Fruit fly (Drosophila melanogaster) whole organism, embryonic: ENCODE measurements around the gene Acn.

ENCODE experiments used
- Antp ChIP-seq: fragments of 200-800 bp; sonication (Bioruptor generic); optimal IDR thresholded peaks from 3 replicates; lab custom pipeline; 2016; ENCODE audit warnings: missing biosample characterization, missing genetic modification characterization
- BEAF-32 ChIP-seq: fragments of 200-800 bp; sonication (Bioruptor generic); optimal IDR thresholded peaks from 3 replicates; lab custom pipeline; 2017; ENCODE audit warnings: missing biosample characterization, missing genetic modification characterization, mild to moderate bottlenecking, moderate library complexity, missing genetic modification reagents
- CG10431 ChIP-seq: fragments of 200-800 bp; sonication (Bioruptor generic); optimal IDR thresholded peaks from 3 replicates; lab custom pipeline; 2018; ENCODE audit warnings: missing biosample characterization, mild to moderate bottlenecking, missing genetic modification characterization
- CG11247 ChIP-seq: fragments of 200-800 bp; sonication (Bioruptor generic); IDR thresholded peaks from 2 replicates; pipeline ENCODE4 v1.3.6; 2022; ENCODE audit warnings: missing biosample characterization, missing genetic modification characterization
- CG11695 ChIP-seq: fragments of 200-800 bp; sonication (Bioruptor generic); IDR thresholded peaks from 3 replicates; pipeline ENCODE4 v1.3.6; 2022; ENCODE audit warnings: missing biosample characterization, missing genetic modification characterization
- CG12104 ChIP-seq: fragments of 200-800 bp; sonication (Bioruptor generic); optimal IDR thresholded peaks from 3 replicates; lab custom pipeline; 2016; ENCODE audit warnings: missing biosample characterization, missing genetic modification characterization
- CG14014 ChIP-seq: fragments of 200-800 bp; sonication (Bioruptor generic); IDR thresholded peaks from 2 replicates; pipeline ENCODE4 v1.3.6; 2022; ENCODE audit warnings: missing biosample characterization, missing genetic modification characterization
- CG14667 ChIP-seq: fragments of 200-800 bp; sonication (Bioruptor generic); IDR thresholded peaks from 2 replicates; pipeline ENCODE4 v1.3.6; 2022; ENCODE audit warnings: missing biosample characterization, missing genetic modification characterization
- CG14965 ChIP-seq: fragments of 200-800 bp; sonication (Bioruptor generic); optimal IDR thresholded peaks from 2 replicates; lab custom pipeline; 2016; ENCODE audit warnings: missing biosample characterization, missing genetic modification characterization, borderline replicate concordance
- CG15696 ChIP-seq: fragments of 200-800 bp; sonication (Bioruptor generic); optimal IDR thresholded peaks from 2 replicates; lab custom pipeline; 2019; ENCODE audit warnings: missing biosample characterization, mild to moderate bottlenecking, missing genetic modification characterization, moderate library complexity
- CG16815 ChIP-seq: fragments of 200-800 bp; sonication (Bioruptor generic); optimal IDR thresholded peaks from 3 replicates; lab custom pipeline; 2017; ENCODE audit warnings: missing biosample characterization, mild to moderate bottlenecking, missing genetic modification characterization
- CG17385 ChIP-seq: fragments of 200-800 bp; sonication (Bioruptor generic); optimal IDR thresholded peaks from 3 replicates; lab custom pipeline; 2018; ENCODE audit warnings: missing biosample characterization, mild to moderate bottlenecking, missing genetic modification characterization
- CG18476 ChIP-seq: fragments of 200-800 bp; sonication (Bioruptor generic); optimal IDR thresholded peaks from 2 replicates; lab custom pipeline; 2016; ENCODE audit warnings: missing biosample characterization, mild to moderate bottlenecking, missing genetic modification characterization
- CG2875 ChIP-seq: fragments of 200-800 bp; sonication (Bioruptor generic); optimal IDR thresholded peaks from 2 replicates; lab custom pipeline; 2017; ENCODE audit warnings: missing biosample characterization, mild to moderate bottlenecking, missing genetic modification characterization, missing genetic modification reagents
- CG3995 ChIP-seq: fragments of 200-800 bp; sonication (Bioruptor generic); optimal IDR thresholded peaks from 3 replicates; lab custom pipeline; 2016; ENCODE audit warnings: missing biosample characterization, missing genetic modification characterization
- CG4282 ChIP-seq: fragments of 200-800 bp; sonication (Bioruptor generic); optimal IDR thresholded peaks from 2 replicates; lab custom pipeline; 2016; ENCODE audit warnings: missing biosample characterization, missing genetic modification characterization
- CG4404 ChIP-seq: fragments of 200-800 bp; sonication (Bioruptor generic); IDR thresholded peaks from 2 replicates; pipeline ENCODE4 v1.3.6; 2022; ENCODE audit warnings: missing biosample characterization, missing genetic modification characterization
- CG5245 ChIP-seq: fragments of 200-800 bp; sonication (Bioruptor generic); optimal IDR thresholded peaks from 3 replicates; lab custom pipeline; 2016; ENCODE audit warnings: missing biosample characterization, missing genetic modification characterization
- CG7839 ChIP-seq: fragments of 200-800 bp; sonication (Bioruptor generic); optimal IDR thresholded peaks from 3 replicates; lab custom pipeline; 2018; ENCODE audit warnings: missing biosample characterization, mild to moderate bottlenecking, missing genetic modification characterization, moderate library complexity
- CG8359 ChIP-seq: fragments of 200-800 bp; sonication (Bioruptor generic); optimal IDR thresholded peaks from 2 replicates; lab custom pipeline; 2017; ENCODE audit warnings: missing biosample characterization, mild to moderate bottlenecking, missing genetic modification characterization, borderline replicate concordance
- CG9437 ChIP-seq: fragments of 200-800 bp; sonication (Bioruptor generic); optimal IDR thresholded peaks from 2 replicates; lab custom pipeline; 2018; ENCODE audit warnings: missing biosample characterization, mild to moderate bottlenecking, missing genetic modification characterization
- D ChIP-seq, 2 experiments: fragments of 200-800 bp in 1 of 2; fragments of >200 bp in 1 of 2; sonication (Bioruptor generic) in 1 of 2; optimal IDR thresholded peaks; 2 replicates in 1 of 2; 3 replicates in 1 of 2; lab custom pipeline; 2017; ENCODE audit warnings: mild to moderate bottlenecking in 1 of 2, missing biosample characterization in 1 of 2, missing genetic modification characterization in 1 of 2, missing genetic modification reagents in 1 of 2
- Gug ChIP-seq: fragments of 200-800 bp; sonication (Bioruptor generic); IDR thresholded peaks from 4 replicates; pipeline ENCODE4 v1.3.6; 2022; ENCODE audit warnings: missing biosample characterization, missing genetic modification characterization
- HLH54F ChIP-seq: fragments of 200-800 bp; sonication (Bioruptor generic); optimal IDR thresholded peaks from 3 replicates; lab custom pipeline; 2016; ENCODE audit warnings: missing biosample characterization, missing genetic modification characterization
- Hsf ChIP-seq: fragments of 200-800 bp; sonication (Bioruptor generic); optimal IDR thresholded peaks from 3 replicates; lab custom pipeline; 2016; ENCODE audit warnings: missing biosample characterization, missing genetic modification characterization
- Lpt ChIP-seq: fragments of >200 bp; optimal IDR thresholded peaks from 2 replicates; lab custom pipeline; 2018; ENCODE audit warnings: missing biosample characterization, missing genetic modification characterization
- Neu2 ChIP-seq: fragments of 200-800 bp; sonication (Bioruptor generic); optimal IDR thresholded peaks from 3 replicates; lab custom pipeline; 2016; ENCODE audit warnings: missing biosample characterization, missing genetic modification characterization, borderline replicate concordance
- Nf-YB ChIP-seq: fragments of 200-800 bp; sonication (Bioruptor generic); optimal IDR thresholded peaks from 3 replicates; lab custom pipeline; 2019; ENCODE audit warnings: missing biosample characterization, mild to moderate bottlenecking, missing genetic modification characterization, moderate library complexity
- Oaz ChIP-seq: fragments of 200-800 bp; sonication (Bioruptor generic); IDR thresholded peaks from 2 replicates; pipeline ENCODE4 v1.3.6; 2022; ENCODE audit warnings: missing biosample characterization, missing genetic modification characterization
- Oli ChIP-seq: fragments of 200-800 bp; sonication (Bioruptor generic); optimal IDR thresholded peaks from 2 replicates; lab custom pipeline; 2018; ENCODE audit warnings: missing biosample characterization, mild to moderate bottlenecking, missing genetic modification characterization, moderate library complexity
- Side ChIP-seq: fragments of 200-800 bp; sonication (Bioruptor generic); optimal IDR thresholded peaks from 2 replicates; lab custom pipeline; 2016; ENCODE audit warnings: missing biosample characterization, missing genetic modification characterization
- Sox102F ChIP-seq: fragments of 200-800 bp; sonication (Bioruptor generic); optimal IDR thresholded peaks from 2 replicates; lab custom pipeline; 2018; ENCODE audit warnings: missing biosample characterization, mild to moderate bottlenecking, missing genetic modification characterization, moderate library complexity
- amos ChIP-seq: fragments of 200-800 bp; sonication (Bioruptor generic); IDR thresholded peaks from 2 replicates; pipeline ENCODE4 v1.3.6; 2022; ENCODE audit warnings: missing biosample characterization, missing genetic modification characterization; ENCODE audit not compliant: partially characterized antibody
- bcd ChIP-seq: fragments of 200-800 bp; sonication (Bioruptor generic); optimal IDR thresholded peaks from 2 replicates; lab custom pipeline; 2017; ENCODE audit warnings: missing biosample characterization, mild to moderate bottlenecking, missing genetic modification characterization
- btn ChIP-seq: fragments of 200-800 bp; sonication (Bioruptor generic); optimal IDR thresholded peaks from 2 replicates; lab custom pipeline; 2016; ENCODE audit warnings: missing biosample characterization, missing genetic modification characterization
- chif ChIP-seq, 2 experiments: fragments of 200-800 bp; sonication (Bioruptor generic); optimal IDR thresholded peaks; 3 replicates each; lab custom pipeline; 2016; ENCODE audit warnings: missing biosample characterization in 2 of 2, missing genetic modification characterization in 2 of 2
- dmrt99B ChIP-seq: fragments of 200-800 bp; sonication (Bioruptor generic); optimal IDR thresholded peaks from 2 replicates; lab custom pipeline; 2018; ENCODE audit warnings: missing biosample characterization, mild to moderate bottlenecking, missing genetic modification characterization, moderate library complexity
- dpn ChIP-seq, 2 experiments: fragments of 200-800 bp; sonication (Bioruptor generic); optimal IDR thresholded peaks; 3 replicates each; lab custom pipeline; 2016; ENCODE audit warnings: missing biosample characterization in 2 of 2, missing genetic modification characterization in 2 of 2
- gro ChIP-seq: fragments of 200-800 bp; sonication (Bioruptor generic); optimal IDR thresholded peaks from 2 replicates; lab custom pipeline; 2016; ENCODE audit warnings: missing biosample characterization, missing genetic modification characterization
- mam ChIP-seq: fragments of 200-800 bp; sonication (Bioruptor generic); optimal IDR thresholded peaks from 3 replicates; lab custom pipeline; 2016; ENCODE audit warnings: missing biosample characterization, missing genetic modification characterization
- nerfin-1 ChIP-seq: fragments of 200-800 bp; sonication (Bioruptor generic); optimal IDR thresholded peaks from 3 replicates; lab custom pipeline; 2019; ENCODE audit warnings: missing biosample characterization, mild to moderate bottlenecking, missing genetic modification characterization, moderate library complexity
- nmo ChIP-seq: fragments of 200-800 bp; sonication (Bioruptor generic); optimal IDR thresholded peaks from 2 replicates; lab custom pipeline; 2018; ENCODE audit warnings: missing biosample characterization, mild to moderate bottlenecking, missing genetic modification characterization, moderate library complexity
- odd ChIP-seq: fragments of 200-800 bp; sonication (Bioruptor generic); optimal IDR thresholded peaks from 2 replicates; lab custom pipeline; 2017; ENCODE audit warnings: missing biosample characterization, mild to moderate bottlenecking, missing genetic modification characterization
- phol ChIP-seq: fragments of 200-800 bp; sonication (Bioruptor generic); optimal IDR thresholded peaks from 3 replicates; lab custom pipeline; 2018; ENCODE audit warnings: missing biosample characterization, mild to moderate bottlenecking, missing genetic modification characterization, moderate library complexity
- prd ChIP-seq, 3 experiments: fragments of >200 bp in 2 of 3; fragments of 200-800 bp in 1 of 3; sonication (Bioruptor generic) in 1 of 3; optimal IDR thresholded peaks in 2 of 3; IDR thresholded peaks in 1 of 3; 2 replicates in 2 of 3; 3 replicates in 1 of 3; pipeline versions ENCODE4 v1.3.6 to Lab custom; 2017 to 2022; ENCODE audit warnings: missing biosample characterization in 1 of 3, missing genetic modification characterization in 1 of 3
- sd ChIP-seq: fragments of 200-800 bp; sonication (Bioruptor generic); optimal IDR thresholded peaks from 3 replicates; lab custom pipeline; 2018; ENCODE audit warnings: missing biosample characterization, mild to moderate bottlenecking, missing genetic modification characterization, moderate library complexity
- sob ChIP-seq: fragments of 200-800 bp; sonication (Bioruptor generic); IDR thresholded peaks from 2 replicates; pipeline ENCODE4 v1.3.6; 2022; ENCODE audit warnings: missing biosample characterization, missing genetic modification characterization
- sug ChIP-seq: fragments of 200-800 bp; optimal IDR thresholded peaks from 2 replicates; lab custom pipeline; 2019; ENCODE audit warnings: missing biosample characterization, mild to moderate bottlenecking, missing genetic modification characterization, moderate library complexity
- tgo ChIP-seq: fragments of 200-800 bp; sonication (Bioruptor generic); IDR thresholded peaks from 3 replicates; pipeline ENCODE4 v1.3.6; 2022; ENCODE audit warnings: missing biosample characterization, missing genetic modification characterization
- yki ChIP-seq: fragments of >200 bp; optimal IDR thresholded peaks from 3 replicates; lab custom pipeline; 2018
- zf30C ChIP-seq: fragments of 200-800 bp; sonication (Bioruptor generic); optimal IDR thresholded peaks from 3 replicates; lab custom pipeline; 2018; ENCODE audit warnings: missing biosample characterization, mild to moderate bottlenecking, missing genetic modification characterization

Gene Acn

dm6 chr2L:19058916-19059315 lies 13.8 kb downstream of the Acn start, which contains the start of gene Phlpp (continued):
- TF ChIP-seq amos = no peak
- no peak for TF ChIP-seq HLH54F (GFP tag; lab: Kevin White, UChicago)
- TF ChIP-seq Antp (GFP tag; lab: Kevin White, UChicago) = peak; percentile 21
- TF ChIP-seq CG14667 = peak; percentile 35; the same call in 1 of the 2 replicates
- TF ChIP-seq CG11695 (GFP tag; lab: Robert Waterston, UW) = peak; percentile 61; the same call in 2 of the 3 replicates
- TF ChIP-seq gro = no peak
- TF ChIP-seq CG18476 (GFP tag; lab: Kevin White, UChicago) = no peak
- peak; percentile 2 for TF ChIP-seq CG9437
- TF ChIP-seq dmrt99B (tag; lab: Kevin White, UChicago) = no peak
- TF ChIP-seq Sox102F (GFP tag; lab: Kevin White, UChicago) = no peak
- peak; percentile 11 for TF ChIP-seq Hsf
- TF ChIP-seq tgo = peak; percentile 68
- TF ChIP-seq CG14014 (GFP tag; lab: Robert Waterston, UW) = peak; percentile 56; the same call in 1 of the 2 replicates
- peak; percentile 19; the same call in 1 of the 4 replicates for TF ChIP-seq Gug (GFP tag; lab: Robert Waterston, UW)
- peak; percentile 45 for TF ChIP-seq Oli (tag; lab: Kevin White, UChicago)
- no peak for TF ChIP-seq sd (tag; lab: Kevin White, UChicago)
- no peak for TF ChIP-seq btn
- peak; percentile 23 for TF ChIP-seq CG2875
- peak; percentile 29 for TF ChIP-seq nerfin-1
- no peak for TF ChIP-seq yki
- peak; percentile 53; the same call in 1 of the 2 replicates for TF ChIP-seq sob
- no peak for TF ChIP-seq Oaz (GFP tag; lab: Robert Waterston, UW)
- TF ChIP-seq CG10431 (GFP tag; lab: Kevin White, UChicago) = no peak
- TF ChIP-seq Neu2 = no peak
- TF ChIP-seq CG7839 (tag; lab: Kevin White, UChicago) = no peak
- no peak for TF ChIP-seq CG17385
- peak; percentile 60 for TF ChIP-seq CG15696 (tag; lab: Kevin White, UChicago)
- no peak for TF ChIP-seq BEAF-32 (GFP tag; lab: Kevin White, UChicago)
- no peak for TF ChIP-seq CG3995 (GFP tag; lab: Kevin White, UChicago)
- peak; percentile 42 for TF ChIP-seq bcd (GFP tag; lab: Kevin White, UChicago)
- TF ChIP-seq CG4282 = no peak
- peak; percentile 2 to 5 for TF ChIP-seq dpn (GFP tag; optimal IDR thresholded peaks at IDR 0.05; lab: Kevin White, UChicago)
- TF ChIP-seq D (optimal IDR thresholded peaks at IDR 0.05; lab: Kevin White, UChicago) = no peak
- peak; percentile 41 for TF ChIP-seq D (GFP tag; optimal IDR thresholded peaks at IDR 0.05; lab: Kevin White, UChicago)
- TF ChIP-seq CG16815 (GFP tag; lab: Kevin White, UChicago) = peak; percentile 11
- no peak; the same call in 1 of the 2 replicates for TF ChIP-seq CG4404

- TF ChIP-seq CG15696 (tag; lab: Kevin White, UChicago) (no peak), CG8359 (GFP tag; lab: Kevin White, UChicago) (no peak), zf30C (GFP tag; lab: Kevin White, UChicago) (no peak), CG14965 (GFP tag; lab: Kevin White, UChicago) (no peak), CG5245 (GFP tag; lab: Kevin White, UChicago) (no peak), mam (GFP tag; lab: Kevin White, UChicago) (no peak), phol (tag; lab: Kevin White, UChicago) (no peak), Nf-YB (GFP tag; lab: Kevin White, UChicago) (no peak), Lpt (GFP tag; lab: Kevin White, UChicago) (no peak), nmo (no peak), prd (optimal IDR thresholded peaks at IDR 0.05; lab: Kevin White, UChicago) (no peak), prd (GFP tag; IDR thresholded peaks at IDR 0.05; lab: Robert Waterston, UW) (no peak), CG11247 (GFP tag; lab: Robert Waterston, UW) (no peak), CG12104 (GFP tag; lab: Kevin White, UChicago) (no peak), Side (GFP tag; lab: Kevin White, UChicago) (no peak), odd (GFP tag; lab: Kevin White, UChicago) (no peak), chif (GFP tag; optimal IDR thresholded peaks at IDR 0.05; lab: Kevin White, UChicago) (no peak), sug (tag; lab: Kevin White, UChicago) (no peak)
Measured at dm6 chr2L:19063090-19063692, 18.0 kb downstream of the Acn start, which contains the start of gene Dus4. Gene Dus4, plus strand, starts transcription at chr2L:19063295.
